Fruit fly (Drosophila melanogaster): ENCODE results near the gene crol.

Gene crol

DNA sequence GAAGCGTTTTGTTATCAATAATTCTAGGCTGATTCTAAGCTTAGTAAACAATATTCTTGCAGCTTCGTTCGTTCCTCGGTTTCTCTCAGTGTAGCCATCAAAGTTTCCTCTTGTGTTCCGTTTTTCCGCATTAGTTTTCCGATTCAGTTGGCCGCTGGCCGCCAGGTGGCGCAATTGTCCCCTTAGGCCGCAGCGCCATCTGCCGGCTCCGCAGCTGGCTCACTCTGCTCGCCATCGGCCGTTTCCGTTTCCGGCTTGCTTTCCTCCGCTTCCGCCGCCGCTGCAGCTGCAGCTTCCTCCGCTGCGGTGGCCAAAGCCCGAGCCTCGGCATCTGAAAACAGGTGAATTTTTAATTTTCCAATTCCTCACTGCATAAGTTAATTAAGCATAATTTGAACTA is 7.1 kb upstream of the crol start (continued):
- TF ChIP-seq cyc (GFP tag; optimal IDR thresholded peaks at IDR 0.05) (peak; percentile 59), CG32006 (GFP tag; optimal IDR thresholded peaks at IDR 0.05) (peak; percentile 47), Sox15 (GFP tag; optimal IDR thresholded peaks at IDR 0.05) (no peak), CG31627 (GFP tag; optimal IDR thresholded peaks at IDR 0.05) (peak; percentile 40), CG8319 (GFP tag; optimal IDR thresholded peaks at IDR 0.05) (peak; percentile 44), Hr38 (GFP tag; optimal IDR thresholded peaks at IDR 0.05) (no peak), CG6163 (GFP tag; IDR thresholded peaks at IDR 0.05) (peak; percentile 86), CG3919 (GFP tag; optimal IDR thresholded peaks at IDR 0.05) (peak; percentile 88), CG3032 (tag; optimal IDR thresholded peaks at IDR 0.05) (peak; percentile 62), ss (GFP tag; optimal IDR thresholded peaks at IDR 0.05) (peak; percentile 65 to 81), Hr4 (GFP tag; optimal IDR thresholded peaks at IDR 0.05) (no peak), CG7368 (GFP tag; optimal IDR thresholded peaks at IDR 0.05) (peak; percentile 79), svp (GFP tag) (peak; percentile 13), CG1621 (tag; optimal IDR thresholded peaks at IDR 0.05) (peak; percentile 75), Smox (GFP tag; optimal IDR thresholded peaks at IDR 0.05) (peak; percentile 32), CG4318 (GFP tag; optimal IDR thresholded peaks at IDR 0.05) (peak; percentile 46), CG6808 (GFP tag; optimal IDR thresholded peaks at IDR 0.05) (peak; percentile 75), Ets96B (tag; optimal IDR thresholded peaks at IDR 0.05) (peak; percentile 47), Ets21C (GFP tag; optimal IDR thresholded peaks at IDR 0.05) (no peak), Sox102F (GFP tag; optimal IDR thresholded peaks at IDR 0.05) (no peak), dac (GFP tag; optimal IDR thresholded peaks at IDR 0.05) (no peak), Gug (GFP tag; IDR thresholded peaks at IDR 0.05) (peak; percentile 24; the same call in 1 of the 2 replicates), acj6 (GFP tag; optimal IDR thresholded peaks at IDR 0.05) (peak; percentile 50), CG6792 (GFP tag; optimal IDR thresholded peaks at IDR 0.05) (peak; percentile 52), Eip78C (GFP tag) (peak; percentile 94), CG11902 (GFP tag; optimal IDR thresholded peaks at IDR 0.05) (no peak), CG9139 (GFP tag; optimal IDR thresholded peaks at IDR 0.05) (peak; percentile 81), topi (GFP tag; optimal IDR thresholded peaks at IDR 0.05) (peak; percentile 60), Eip75B (GFP tag; optimal IDR thresholded peaks at IDR 0.05) (peak; percentile 69), CG10631 (GFP tag; optimal IDR thresholded peaks at IDR 0.05) (peak; percentile 3), eg (GFP tag; IDR thresholded peaks at IDR 0.05) (peak; percentile 79), OdsH (GFP tag; optimal IDR thresholded peaks at IDR 0.05) (peak; percentile 66), CG6854 (GFP tag; optimal IDR thresholded peaks at IDR 0.05) (peak; percentile 81), CG11294 (GFP tag; IDR thresholded peaks at IDR 0.05) (peak; percentile 55), esn (GFP tag; optimal IDR thresholded peaks at IDR 0.05) (peak; percentile 53)

- TF ChIP-seq Eip78C (GFP tag) (peak; percentile 71), CG11294 (GFP tag; IDR thresholded peaks at IDR 0.05) (no peak), Met (GFP tag; optimal IDR thresholded peaks at IDR 0.05) (no peak), eg (GFP tag; IDR thresholded peaks at IDR 0.05) (no peak), svp (GFP tag) (peak; percentile 45), Hr4 (GFP tag; optimal IDR thresholded peaks at IDR 0.05) (peak; percentile 5)
Measured at dm6 chr2L:11813665-11814087, 4.4 kb upstream of the crol start, which contains the start of gene CycY. TSS of gene CycY (minus strand) at chr2L:11813780.

DNA sequence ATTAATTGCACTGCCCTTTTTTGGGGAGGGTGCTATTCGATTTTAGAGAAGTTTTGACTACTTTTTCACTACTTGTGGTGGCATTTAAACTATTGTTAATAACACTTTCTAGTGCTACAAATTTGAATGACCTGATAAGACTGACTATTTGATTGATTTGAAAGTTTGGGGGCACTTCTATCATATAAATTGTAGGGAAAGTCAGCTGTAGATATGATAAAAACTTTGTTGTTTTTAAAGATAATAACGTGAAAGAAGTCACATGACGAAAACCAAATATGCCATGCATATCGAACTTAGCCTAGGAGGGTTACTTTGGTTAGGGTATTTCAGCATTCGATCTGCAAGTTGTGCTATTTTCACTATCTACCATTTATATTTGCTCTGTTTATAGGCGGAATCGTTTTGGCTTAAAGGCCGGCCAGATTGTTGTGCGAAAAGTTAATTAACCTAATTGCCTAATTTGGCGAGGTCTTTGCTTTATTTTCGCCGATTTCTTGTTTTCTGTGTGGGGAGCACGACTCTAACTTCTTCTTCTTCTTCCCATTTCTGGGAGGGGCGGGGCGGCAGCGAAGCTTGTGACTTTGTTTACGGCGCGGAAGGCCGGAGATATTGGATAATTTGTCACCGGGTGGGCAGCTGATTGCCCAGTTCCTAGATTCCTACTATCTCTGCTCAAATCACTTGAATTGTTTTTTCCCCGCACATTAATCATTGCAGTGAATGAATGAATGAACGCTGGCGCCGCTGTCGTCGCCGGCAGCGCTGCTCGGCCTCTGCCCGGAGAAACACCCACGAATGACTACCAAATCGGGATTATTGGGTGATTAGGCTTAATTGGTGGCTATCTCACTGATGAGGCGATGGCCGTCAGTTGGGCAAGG is 3.8 kb upstream of the crol start:
- no peak for TF ChIP-seq CG6163 (GFP tag; IDR thresholded peaks at IDR 0.05)
- TF ChIP-seq CG32006 (GFP tag; optimal IDR thresholded peaks at IDR 0.05), result peak; percentile 40
- no peak for TF ChIP-seq Hr38 (GFP tag; optimal IDR thresholded peaks at IDR 0.05)
- TF ChIP-seq Eip78C (GFP tag), result peak; percentile 82
- TF ChIP-seq Hr4 (GFP tag; optimal IDR thresholded peaks at IDR 0.05), result peak; percentile 12
